Fruit fly (Drosophila melanogaster) whole organism, embryonic: Measurements from ENCODE around the gene CG8236.
A peak's percentile ranks its signal among the peaks of the same experiment; 100 is the strongest.

Experiments used
- Atf-2 ChIP-seq: fragments of 200-800 bp; sonication (Bioruptor generic); optimal IDR thresholded peaks from 2 replicates; lab custom pipeline; 2016; ENCODE audit warnings: missing biosample characterization, missing genetic modification characterization
- CG10366 ChIP-seq: fragments of 200-800 bp; sonication (Bioruptor generic); IDR thresholded peaks from 2 replicates; pipeline ENCODE4 v1.3.6; 2022; ENCODE audit warnings: missing biosample characterization, missing genetic modification characterization
- CG10462 ChIP-seq: fragments of 200-800 bp; sonication (Bioruptor generic); optimal IDR thresholded peaks from 2 replicates; lab custom pipeline; 2016; ENCODE audit warnings: missing biosample characterization, missing genetic modification characterization
- CG11093 ChIP-seq: fragments of 200-800 bp; sonication (Bioruptor generic); IDR thresholded peaks from 3 replicates; pipeline ENCODE4 v1.3.6; 2022; ENCODE audit warnings: missing biosample characterization, missing genetic modification characterization
- CG12071 ChIP-seq: fragments of 200-800 bp; sonication (Bioruptor generic); optimal IDR thresholded peaks from 3 replicates; lab custom pipeline; 2018; ENCODE audit warnings: missing biosample characterization, mild to moderate bottlenecking, missing genetic modification characterization
- CG12104 ChIP-seq: fragments of 200-800 bp; sonication (Bioruptor generic); optimal IDR thresholded peaks from 3 replicates; lab custom pipeline; 2016; ENCODE audit warnings: missing biosample characterization, missing genetic modification characterization
- CG15011 ChIP-seq: fragments of 200-800 bp; sonication (Bioruptor generic); optimal IDR thresholded peaks from 3 replicates; lab custom pipeline; 2018; ENCODE audit warnings: missing biosample characterization, mild to moderate bottlenecking, missing genetic modification characterization
- CG2116 ChIP-seq: fragments of 200-800 bp; sonication (Bioruptor generic); optimal IDR thresholded peaks from 3 replicates; lab custom pipeline; 2018; ENCODE audit warnings: missing biosample characterization, mild to moderate bottlenecking, missing genetic modification characterization
- CG2678 ChIP-seq: fragments of 200-800 bp; sonication (Bioruptor generic); optimal IDR thresholded peaks from 3 replicates; lab custom pipeline; 2019; ENCODE audit warnings: missing biosample characterization, mild to moderate bottlenecking, missing genetic modification characterization, moderate library complexity
- CG2889 ChIP-seq: fragments of 200-800 bp; sonication (Bioruptor generic); IDR thresholded peaks from 3 replicates; pipeline ENCODE4 v1.3.6; 2022; ENCODE audit warnings: missing biosample characterization, missing genetic modification characterization
- CG31441 ChIP-seq: fragments of 200-800 bp; sonication (Bioruptor generic); IDR thresholded peaks from 2 replicates; pipeline ENCODE4 v1.3.6; 2022; ENCODE audit warnings: missing biosample characterization, missing genetic modification characterization
- CG3163 ChIP-seq: fragments of 200-800 bp; sonication (Bioruptor generic); optimal IDR thresholded peaks from 3 replicates; lab custom pipeline; 2016; ENCODE audit warnings: missing biosample characterization, missing genetic modification characterization
- CG3838 ChIP-seq: fragments of 200-800 bp; sonication (Bioruptor generic); optimal IDR thresholded peaks from 3 replicates; lab custom pipeline; 2016; ENCODE audit warnings: missing biosample characterization, missing genetic modification characterization
- CG43689 ChIP-seq: fragments of 200-800 bp; sonication (Bioruptor generic); IDR thresholded peaks from 2 replicates; pipeline ENCODE4 v1.3.6; 2022; ENCODE audit warnings: missing biosample characterization, missing genetic modification characterization
- CG6272 ChIP-seq: fragments of 200-800 bp; sonication (Bioruptor generic); IDR thresholded peaks from 2 replicates; pipeline ENCODE4 v1.3.6; 2022; ENCODE audit warnings: missing biosample characterization, missing genetic modification characterization
- CG7556 ChIP-seq: fragments of 200-800 bp; sonication (Bioruptor generic); optimal IDR thresholded peaks from 2 replicates; lab custom pipeline; 2017; ENCODE audit warnings: missing biosample characterization, mild to moderate bottlenecking, missing genetic modification characterization
- CG7839 ChIP-seq: fragments of 200-800 bp; sonication (Bioruptor generic); optimal IDR thresholded peaks from 3 replicates; lab custom pipeline; 2018; ENCODE audit warnings: missing biosample characterization, mild to moderate bottlenecking, missing genetic modification characterization, moderate library complexity
- CG8359 ChIP-seq: fragments of 200-800 bp; sonication (Bioruptor generic); optimal IDR thresholded peaks from 2 replicates; lab custom pipeline; 2017; ENCODE audit warnings: missing biosample characterization, mild to moderate bottlenecking, missing genetic modification characterization, borderline replicate concordance
- CG9609 ChIP-seq: fragments of 200-800 bp; sonication (Bioruptor generic); optimal IDR thresholded peaks from 3 replicates; lab custom pipeline; 2016; ENCODE audit warnings: missing biosample characterization, missing genetic modification characterization
- CG9797 ChIP-seq: fragments of 200-800 bp; sonication (Bioruptor generic); optimal IDR thresholded peaks from 3 replicates; lab custom pipeline; 2018; ENCODE audit warnings: missing biosample characterization, mild to moderate bottlenecking, missing genetic modification characterization
- Chrac-16 ChIP-seq: fragments of 200-800 bp; sonication (Bioruptor generic); optimal IDR thresholded peaks from 3 replicates; lab custom pipeline; 2016; ENCODE audit warnings: missing biosample characterization, missing genetic modification characterization
- Doc2 ChIP-seq: fragments of 200-800 bp; sonication (Bioruptor generic); IDR thresholded peaks from 2 replicates; pipeline ENCODE4 v1.3.6; 2022; ENCODE audit warnings: missing biosample characterization, missing genetic modification characterization
- E2f1 ChIP-seq: fragments of 200-800 bp; sonication (Bioruptor generic); IDR thresholded peaks from 2 replicates; pipeline ENCODE4 v1.3.6; 2022; ENCODE audit warnings: missing biosample characterization, missing genetic modification characterization
- Ets65A ChIP-seq: fragments of 200-800 bp; sonication (Bioruptor generic); peaks from one replicate; lab custom pipeline; 2016; ENCODE audit warnings: missing biosample characterization, missing genetic modification characterization
- Gsc ChIP-seq: fragments of 200-800 bp; sonication (Bioruptor generic); IDR thresholded peaks from 2 replicates; pipeline ENCODE4 v1.3.6; 2022; ENCODE audit warnings: missing biosample characterization, missing genetic modification characterization
- HLH4C ChIP-seq: fragments of 200-800 bp; sonication (Bioruptor generic); IDR thresholded peaks from 3 replicates; pipeline ENCODE4 v1.3.6; 2022; ENCODE audit warnings: missing biosample characterization, missing genetic modification characterization; ENCODE audit not compliant: partially characterized antibody
- HmgD ChIP-seq: fragments of 200-800 bp; sonication (Bioruptor generic); optimal IDR thresholded peaks from 3 replicates; lab custom pipeline; 2016; ENCODE audit warnings: missing biosample characterization, missing genetic modification characterization
- Hr51 ChIP-seq, 2 experiments: fragments of 200-800 bp; sonication (Bioruptor generic); optimal IDR thresholded peaks; 2 replicates in 1 of 2; 3 replicates in 1 of 2; lab custom pipeline; 2016 to 2018; ENCODE audit warnings: missing biosample characterization in 2 of 2, missing genetic modification characterization in 2 of 2, mild to moderate bottlenecking in 1 of 2, moderate library complexity in 1 of 2
- Max ChIP-seq: fragments of 200-800 bp; sonication (Bioruptor generic); optimal IDR thresholded peaks from 2 replicates; lab custom pipeline; 2016; ENCODE audit warnings: missing biosample characterization, mild to moderate bottlenecking, missing genetic modification characterization
- Myb ChIP-seq: fragments of 200-800 bp; sonication (Bioruptor generic); optimal IDR thresholded peaks from 2 replicates; lab custom pipeline; 2016; ENCODE audit warnings: missing biosample characterization, missing genetic modification characterization
- Nf-YA ChIP-seq: fragments of 200-800 bp; sonication (Bioruptor generic); IDR thresholded peaks from 2 replicates; pipeline ENCODE4 v1.3.6; 2022; ENCODE audit warnings: missing biosample characterization, missing genetic modification characterization
- Rx ChIP-seq: fragments of 200-800 bp; sonication (Bioruptor generic); IDR thresholded peaks from 2 replicates; pipeline ENCODE4 v1.3.6; 2022; ENCODE audit warnings: missing biosample characterization, missing genetic modification characterization
- Sry-δ ChIP-seq: fragments of 200-800 bp; sonication (Bioruptor generic); optimal IDR thresholded peaks from 2 replicates; lab custom pipeline; 2016; ENCODE audit warnings: missing biosample characterization, missing genetic modification characterization
- Usf ChIP-seq: fragments of 200-800 bp; sonication (Bioruptor generic); optimal IDR thresholded peaks from 2 replicates; lab custom pipeline; 2017; ENCODE audit warnings: missing genotype, missing biosample characterization, missing genetic modification characterization
- ara ChIP-seq: fragments of 200-800 bp; sonication (Bioruptor generic); IDR thresholded peaks from 2 replicates; pipeline ENCODE4 v1.3.6; 2022; ENCODE audit warnings: missing biosample characterization, missing genetic modification characterization
- bcd ChIP-seq: fragments of 200-800 bp; sonication (Bioruptor generic); optimal IDR thresholded peaks from 2 replicates; lab custom pipeline; 2017; ENCODE audit warnings: missing biosample characterization, mild to moderate bottlenecking, missing genetic modification characterization
- bigmax ChIP-seq: fragments of 200-800 bp; sonication (Bioruptor generic); optimal IDR thresholded peaks from 2 replicates; lab custom pipeline; 2018; ENCODE audit warnings: missing biosample characterization, mild to moderate bottlenecking, missing genetic modification characterization
- caup ChIP-seq: fragments of 200-800 bp; sonication (Bioruptor generic); optimal IDR thresholded peaks from 3 replicates; lab custom pipeline; 2017; ENCODE audit warnings: missing biosample characterization, mild to moderate bottlenecking, missing genetic modification characterization, moderate library complexity; ENCODE audit not compliant: severe bottlenecking
- chm ChIP-seq: fragments of 200-800 bp; sonication (Bioruptor generic); IDR thresholded peaks from 2 replicates; pipeline ENCODE4 v1.3.6; 2022; ENCODE audit warnings: missing biosample characterization, missing genetic modification characterization
- crp ChIP-seq, 2 experiments: fragments of 200-800 bp; sonication (Bioruptor generic); optimal IDR thresholded peaks; 2 replicates in 1 of 2; 3 replicates in 1 of 2; lab custom pipeline; 2017; ENCODE audit warnings: missing biosample characterization in 2 of 2, missing genetic modification characterization in 2 of 2, mild to moderate bottlenecking in 1 of 2, moderate library complexity in 1 of 2
- gce ChIP-seq: fragments of 200-800 bp; sonication (Bioruptor generic); IDR thresholded peaks from 3 replicates; pipeline ENCODE4 v1.3.6; 2022; ENCODE audit warnings: missing biosample characterization, missing genetic modification characterization
- gcm2 ChIP-seq: fragments of 200-800 bp; sonication (Bioruptor generic); optimal IDR thresholded peaks from 2 replicates; lab custom pipeline; 2016; ENCODE audit warnings: missing biosample characterization, missing genetic modification characterization
- mld ChIP-seq: fragments of 200-800 bp; sonication (Bioruptor generic); IDR thresholded peaks from 3 replicates; pipeline ENCODE4 v1.3.6; 2022; ENCODE audit warnings: missing biosample characterization, missing genetic modification characterization; ENCODE audit not compliant: partially characterized antibody
- nau ChIP-seq: fragments of 200-800 bp; sonication (Bioruptor generic); optimal IDR thresholded peaks from 3 replicates; lab custom pipeline; 2017; ENCODE audit warnings: missing biosample characterization, mild to moderate bottlenecking, missing genetic modification characterization, missing genetic modification reagents
- pros ChIP-seq: fragments of 200-800 bp; sonication (Bioruptor generic); optimal IDR thresholded peaks from 3 replicates; lab custom pipeline; 2019; ENCODE audit warnings: missing biosample characterization, mild to moderate bottlenecking, missing genetic modification characterization, moderate library complexity
- salm ChIP-seq: fragments of 200-800 bp; sonication (Bioruptor generic); optimal IDR thresholded peaks from 2 replicates; lab custom pipeline; 2018; ENCODE audit warnings: missing biosample characterization, mild to moderate bottlenecking, missing genetic modification characterization
- slbo ChIP-seq: fragments of 200-800 bp; sonication (Bioruptor generic); IDR thresholded peaks from 2 replicates; pipeline ENCODE4 v1.3.6; 2022; ENCODE audit warnings: missing biosample characterization, missing genetic modification characterization
- ssp ChIP-seq: fragments of 200-800 bp; sonication (Bioruptor generic); IDR thresholded peaks from 2 replicates; pipeline ENCODE4 v1.3.6; 2022; ENCODE audit warnings: missing biosample characterization, missing genetic modification characterization
- tgo ChIP-seq: fragments of 200-800 bp; sonication (Bioruptor generic); IDR thresholded peaks from 3 replicates; pipeline ENCODE4 v1.3.6; 2022; ENCODE audit warnings: missing biosample characterization, missing genetic modification characterization

Gene CG8236

dm6 chr3R:8747134-8747870, 21.9 kb upstream of the CG8236 start, which contains the start of the genes CG9801 and Nasp:
CG9801 (minus strand) TSS chr3R:8747675.
Nasp (plus strand) TSS chr3R:8747798.
- TF ChIP-seq CG10366 (peak; percentile 9; the same call in 1 of the 2 replicates), CG11093 (GFP tag; lab: Robert Waterston, UW) (no peak), CG43689 (GFP tag; lab: Robert Waterston, UW) (no peak), Usf (no peak), Rx (no peak), CG3838 (GFP tag; lab: Kevin White, UChicago) (peak; percentile 53), E2f1 (GFP tag; lab: Robert Waterston, UW) (peak; percentile 42; the same call in 1 of the 2 replicates), pros (peak; percentile 2), Myb (GFP tag; lab: Kevin White, UChicago) (peak; percentile 84), mld (GFP tag; lab: Robert Waterston, UW) (peak; percentile 63), CG7839 (tag; lab: Kevin White, UChicago) (peak; percentile 22), Gsc (no peak), Atf-2 (GFP tag; lab: Kevin White, UChicago) (peak; percentile 1), CG3163 (GFP tag; lab: Kevin White, UChicago) (peak; percentile 46), Ets65A (GFP tag; lab: Kevin White, UChicago) (peak; percentile 49), CG6272 (GFP tag; lab: Robert Waterston, UW) (peak; percentile 16; the same call in 1 of the 2 replicates), CG12104 (GFP tag; lab: Kevin White, UChicago) (no peak), CG12071 (GFP tag; lab: Kevin White, UChicago) (peak; percentile 51), CG31441 (GFP tag; lab: Robert Waterston, UW) (peak; percentile 20; the same call in 1 of the 2 replicates), chm (GFP tag; lab: Robert Waterston, UW) (peak; percentile 74; the same call in 1 of the 2 replicates), caup (GFP tag; lab: Kevin White, UChicago) (no peak), HLH4C (GFP tag; lab: Robert Waterston, UW) (peak; percentile 78), CG8359 (GFP tag; lab: Kevin White, UChicago) (no peak), gce (GFP tag; lab: Robert Waterston, UW) (0 out of 3 replicates have a peak, but pooled peaks have one; percentile 15), Doc2 (no peak), CG10462 (no peak), Chrac-16 (GFP tag; lab: Kevin White, UChicago) (peak; percentile 13), bcd (peak; percentile 28), CG7556 (GFP tag; lab: Kevin White, UChicago) (no peak), Nf-YA (GFP tag; lab: Robert Waterston, UW) (no peak), gcm2 (GFP tag; lab: Kevin White, UChicago) (no peak), CG9609 (GFP tag; lab: Kevin White, UChicago) (no peak), slbo (peak; percentile 31; the same call in 1 of the 2 replicates), ara (no peak), crp (GFP tag; optimal IDR thresholded peaks at IDR 0.05; lab: Kevin White, UChicago) (peak in 1 of 2 experiments; percentile 16), bigmax (GFP tag; lab: Kevin White, UChicago) (no peak), tgo (GFP tag; lab: Robert Waterston, UW) (no peak), CG9797 (GFP tag; lab: Kevin White, UChicago) (peak; percentile 94), CG2116 (GFP tag; lab: Kevin White, UChicago) (peak; percentile 83), CG15011 (GFP tag; lab: Kevin White, UChicago) (peak; percentile 11), CG2889 (GFP tag; lab: Robert Waterston, UW) (no peak), Sry-δ (GFP tag; lab: Kevin White, UChicago) (peak; percentile 83), nau (GFP tag; lab: Kevin White, UChicago) (peak; percentile 4), HmgD (GFP tag; lab: Kevin White, UChicago) (peak; percentile 52), salm (tag; lab: Kevin White, UChicago) (no peak), Hr51 (GFP tag; optimal IDR thresholded peaks at IDR 0.05; lab: Kevin White, UChicago) (peak in 1 of 2 experiments; percentile 18), Max (GFP tag; lab: Kevin White, UChicago) (no peak), CG2678 (peak; percentile 30), ssp (GFP tag; lab: Robert Waterston, UW) (peak; percentile 45; the same call in 1 of the 2 replicates)
